Worm (Caenorhabditis elegans) whole organism, young adult: ENCODE results near the gene F34H10.1.

Experiments
- K11D2.4 ChIP-seq: fragments of 200-800 bp; sonication (Bioruptor generic); IDR thresholded peaks from 2 replicates; pipeline ENCODE4 v1.3.6; 2022; ENCODE audit warnings: missing genetic modification reagents, missing genetic modification characterization, missing compliant biosample characterization
- ets-4 ChIP-seq: fragments of 200-800 bp; sonication (Bioruptor generic); optimal IDR thresholded peaks from 2 replicates; lab custom pipeline; 2018; ENCODE audit warnings: mild to moderate bottlenecking, missing genetic modification characterization, missing compliant biosample characterization
- him-1 ChIP-seq: sonication (generic microtip); optimal IDR thresholded peaks from 2 replicates; lab custom pipeline; 2016; ENCODE audit warnings: missing genotype, missing genetic modification reagents, missing genetic modification characterization, missing compliant biosample characterization
- nhr-90 ChIP-seq: sonication (generic microtip); optimal IDR thresholded peaks from 2 replicates; lab custom pipeline; 2016; ENCODE audit warnings: missing genotype, mild to moderate bottlenecking, missing genetic modification characterization, missing compliant biosample characterization
- unc-130 ChIP-seq: sonication (generic microtip); optimal IDR thresholded peaks from 2 replicates; lab custom pipeline; 2016; ENCODE audit warnings: missing genetic modification reagents, missing genetic modification characterization, missing compliant biosample characterization

ce11 chrX:9668554-9668953 is 42.6 kb downstream of the F34H10.1 start, which contains the start of gene T14B1.1:
- TF ChIP-seq unc-130 (GFP tag; lab: Kevin White, UChicago) = no peak
- no peak for TF ChIP-seq him-1
- TF ChIP-seq K11D2.4 (GFP tag; lab: Robert Waterston, UW) = peak; percentile 28; the same call in 1 of the 2 replicates
- no peak for TF ChIP-seq nhr-90 (tag; lab: Kevin White, UChicago)
- no peak for TF ChIP-seq ets-4 (GFP tag; lab: Kevin White, UChicago)
